Worm (Caenorhabditis elegans): ENCODE measurements around the gene ints-2.
A peak's percentile ranks its signal among the peaks of the same experiment; 100 is the strongest.

Gene ints-2

ce11 chrV:14177657-14178129, 7.8 kb upstream of the ints-2 start, which contains the start of gene ceh-74:
Gene ceh-74, plus strand, starts transcription at chrV:14178079.
- TF ChIP-seq daf-12 (tag; optimal IDR thresholded peaks at IDR 0.05) (no peak), lin-15B (tag; optimal IDR thresholded peaks at IDR 0.05) (peak; percentile 4), pha-4 (tag; optimal IDR thresholded peaks at IDR 0.05) (peak; percentile 26), nhr-43 (tag; optimal IDR thresholded peaks at IDR 0.05; ENCODE audit: poor library complexity, severe bottlenecking) (peak; percentile 8), nfya-1 (tag; optimal IDR thresholded peaks at IDR 0.05; ENCODE audit: insufficient read depth) (peak; percentile 21)

- TF ChIP-seq ceh-9 (tag; optimal IDR thresholded peaks at IDR 0.05) (no peak), hmg-11 (tag; optimal IDR thresholded peaks at IDR 0.05) (no peak), ceh-28 (tag; optimal IDR thresholded peaks at IDR 0.05) (no peak), zag-1 (tag; optimal IDR thresholded peaks at IDR 0.05) (no peak), elt-1 (tag; optimal IDR thresholded peaks at IDR 0.05) (no peak), nhr-77 (tag; optimal IDR thresholded peaks at IDR 0.05) (no peak), tbx-2 (tag; optimal IDR thresholded peaks at IDR 0.05) (no peak), nhr-23 (tag; optimal IDR thresholded peaks at IDR 0.05) (no peak), jun-1 (tag; optimal IDR thresholded peaks at IDR 0.05) (no peak), R02D3.7 (tag; optimal IDR thresholded peaks at IDR 0.05) (no peak), nhr-43 (tag; optimal IDR thresholded peaks at IDR 0.05; ENCODE audit: poor library complexity, severe bottlenecking) (no peak), fkh-2 (tag; optimal IDR thresholded peaks at IDR 0.05) (no peak), ceh-82 (tag; optimal IDR thresholded peaks at IDR 0.05) (no peak), elt-3 (tag; optimal IDR thresholded peaks at IDR 0.05) (no peak), nhr-76 (tag; optimal IDR thresholded peaks at IDR 0.05) (no peak)
These were observed 5.5 kb upstream of the ints-2 start, which contains the start of gene ZC376.8 for ce11 chrV:14179947-14180346. Gene ZC376.8, plus strand, starts transcription at chrV:14180247.

- no peak for TF ChIP-seq nhr-11 (tag; optimal IDR thresholded peaks at IDR 0.05)
- no peak for TF ChIP-seq fos-1 (tag; optimal IDR thresholded peaks at IDR 0.05)
- no peak for TF ChIP-seq ztf-11 (tag; optimal IDR thresholded peaks at IDR 0.05)
- no peak for TF ChIP-seq mdl-1 (tag; optimal IDR thresholded peaks at IDR 0.05)
These were observed 2.6 kb upstream of the ints-2 start, which contains the start of gene cest-2.3 for ce11 chrV:14182860-14183259. Gene cest-2.3, minus strand, starts transcription at chrV:14182960.

- TF ChIP-seq fos-1 (tag; optimal IDR thresholded peaks at IDR 0.05) (no peak), fkh-10 (GFP tag; optimal IDR thresholded peaks at IDR 0.05) (no peak), unc-39 (tag; optimal IDR thresholded peaks at IDR 0.05) (no peak), nfya-1 (tag; optimal IDR thresholded peaks at IDR 0.05; ENCODE audit: insufficient read depth) (no peak)
These were observed 1.6 kb downstream of the ints-2 start for ce11 chrV:14187104-14187503.

- no peak for TF ChIP-seq unc-39 (tag; optimal IDR thresholded peaks at IDR 0.05)
- TF ChIP-seq ztf-4 (tag; optimal IDR thresholded peaks at IDR 0.05), result no peak
- TF ChIP-seq hmg-11 (tag; optimal IDR thresholded peaks at IDR 0.05), result no peak
- TF ChIP-seq ceh-28 (tag; optimal IDR thresholded peaks at IDR 0.05), result no peak
- no peak for TF ChIP-seq aly-2 (tag; optimal IDR thresholded peaks at IDR 0.05)
- no peak for TF ChIP-seq elt-2 (tag; optimal IDR thresholded peaks at IDR 0.05)
These were observed 7.4 kb downstream of the ints-2 start for ce11 chrV:14192870-14193269.

- TF ChIP-seq jun-1 (tag; optimal IDR thresholded peaks at IDR 0.05) (peak; percentile 32), R02D3.7 (tag; optimal IDR thresholded peaks at IDR 0.05) (peak; percentile 44), pha-4 (tag; optimal IDR thresholded peaks at IDR 0.05) (peak; percentile 77), lsy-12 (tag; optimal IDR thresholded peaks at IDR 0.05) (peak; percentile 17), ceh-28 (tag; optimal IDR thresholded peaks at IDR 0.05) (peak; percentile 53), hmg-11 (tag; optimal IDR thresholded peaks at IDR 0.05) (peak; percentile 81), elt-2 (tag; optimal IDR thresholded peaks at IDR 0.05) (peak; percentile 85), pqm-1 (tag; optimal IDR thresholded peaks at IDR 0.05) (peak; percentile 75), eor-1 (tag; optimal IDR thresholded peaks at IDR 0.05) (no peak), lin-15B (tag; optimal IDR thresholded peaks at IDR 0.05) (peak; percentile 33), unc-62 (GFP tag; optimal IDR thresholded peaks at IDR 0.05) (no peak), aly-2 (tag; optimal IDR thresholded peaks at IDR 0.05) (no peak), nhr-23 (tag; optimal IDR thresholded peaks at IDR 0.05) (peak; percentile 57), snpc-4 (tag; optimal IDR thresholded peaks at IDR 0.05) (peak; percentile 35), mdl-1 (tag; optimal IDR thresholded peaks at IDR 0.05) (no peak), nhr-43 (tag; optimal IDR thresholded peaks at IDR 0.05; ENCODE audit: poor library complexity, severe bottlenecking) (peak; percentile 54), nhr-25 (tag; optimal IDR thresholded peaks at IDR 0.05) (peak; percentile 80), fos-1 (tag; optimal IDR thresholded peaks at IDR 0.05) (no peak), nhr-77 (tag; optimal IDR thresholded peaks at IDR 0.05) (peak; percentile 47), ztf-11 (tag; optimal IDR thresholded peaks at IDR 0.05) (no peak), fkh-2 (tag; optimal IDR thresholded peaks at IDR 0.05) (no peak), fkh-10 (GFP tag; optimal IDR thresholded peaks at IDR 0.05) (no peak), ceh-16 (tag; optimal IDR thresholded peaks at IDR 0.05) (no peak), nfya-1 (tag; optimal IDR thresholded peaks at IDR 0.05; ENCODE audit: insufficient read depth) (peak; percentile 80), lin-39 (tag; optimal IDR thresholded peaks at IDR 0.05) (peak; percentile 53), nhr-12 (tag; optimal IDR thresholded peaks at IDR 0.05) (no peak), ama-1 (optimal IDR thresholded peaks at IDR 0.05) (peak; percentile 9), nhr-76 (tag; optimal IDR thresholded peaks at IDR 0.05) (no peak)
These were observed 8.0 kb downstream of the ints-2 start, which contains the start of gene atfs-1 for ce11 chrV:14193451-14193850. Gene atfs-1, plus strand, starts transcription at chrV:14193663.
